Fruit fly (Drosophila melanogaster) whole organism, embryonic: ENCODE measurements around the gene prtp.

Source experiments
- ATbp ChIP-seq: fragments of 200-800 bp; sonication (Bioruptor generic); optimal IDR thresholded peaks from 2 replicates; lab custom pipeline; 2017; ENCODE audit warnings: missing biosample characterization, mild to moderate bottlenecking, missing genetic modification characterization, missing genetic modification reagents
- Bdp1 ChIP-seq: fragments of 200-800 bp; sonication (Bioruptor generic); optimal IDR thresholded peaks from 3 replicates; lab custom pipeline; 2016; ENCODE audit warnings: missing biosample characterization, missing genetic modification characterization
- Bteb2 ChIP-seq: fragments of 200-800 bp; sonication (Bioruptor generic); optimal IDR thresholded peaks from 2 replicates; lab custom pipeline; 2016; ENCODE audit warnings: missing biosample characterization, missing genetic modification characterization
- CG10147 ChIP-seq: fragments of 200-800 bp; sonication (Bioruptor generic); optimal IDR thresholded peaks from 2 replicates; lab custom pipeline; 2019; ENCODE audit warnings: missing biosample characterization, mild to moderate bottlenecking, missing genetic modification characterization, moderate library complexity
- CG10274 ChIP-seq: fragments of 200-800 bp; sonication (Bioruptor generic); optimal IDR thresholded peaks from 3 replicates; lab custom pipeline; 2017; ENCODE audit warnings: missing biosample characterization, mild to moderate bottlenecking, missing genetic modification characterization
- CG12299 ChIP-seq: fragments of 200-800 bp; sonication (Bioruptor generic); optimal IDR thresholded peaks from 2 replicates; lab custom pipeline; 2018; ENCODE audit warnings: missing biosample characterization, mild to moderate bottlenecking, missing genetic modification characterization
- CG12744 ChIP-seq: fragments of 200-800 bp; sonication (Bioruptor generic); optimal IDR thresholded peaks from 2 replicates; lab custom pipeline; 2016; ENCODE audit warnings: missing biosample characterization, missing genetic modification characterization
- CG13123 ChIP-seq: fragments of 200-800 bp; sonication (Bioruptor generic); optimal IDR thresholded peaks from 2 replicates; lab custom pipeline; 2016; ENCODE audit warnings: missing biosample characterization, missing genetic modification characterization
- CG13894 ChIP-seq: fragments of 200-800 bp; sonication (Bioruptor generic); optimal IDR thresholded peaks from 3 replicates; lab custom pipeline; 2018; ENCODE audit warnings: missing biosample characterization, mild to moderate bottlenecking, missing genetic modification characterization, moderate library complexity
- CG1832 ChIP-seq: fragments of 200-800 bp; sonication (Bioruptor generic); optimal IDR thresholded peaks from 2 replicates; lab custom pipeline; 2017; ENCODE audit warnings: missing biosample characterization, mild to moderate bottlenecking, missing genetic modification characterization, inconsistent platforms
- CG2678 ChIP-seq: fragments of 200-800 bp; sonication (Bioruptor generic); optimal IDR thresholded peaks from 3 replicates; lab custom pipeline; 2019; ENCODE audit warnings: missing biosample characterization, mild to moderate bottlenecking, missing genetic modification characterization, moderate library complexity
- CG31224 ChIP-seq: fragments of 200-800 bp; sonication (Bioruptor generic); IDR thresholded peaks from 2 replicates; pipeline ENCODE4 v1.3.6; 2022; ENCODE audit warnings: missing biosample characterization, missing genetic modification characterization
- CG3838 ChIP-seq: fragments of 200-800 bp; sonication (Bioruptor generic); optimal IDR thresholded peaks from 3 replicates; lab custom pipeline; 2016; ENCODE audit warnings: missing biosample characterization, missing genetic modification characterization
- CG42726 ChIP-seq: fragments of 200-800 bp; sonication (Bioruptor generic); IDR thresholded peaks from 2 replicates; pipeline ENCODE4 v1.3.6; 2022; ENCODE audit warnings: missing biosample characterization, missing genetic modification characterization; ENCODE audit not compliant: partially characterized antibody
- CG6272 ChIP-seq: fragments of 200-800 bp; sonication (Bioruptor generic); IDR thresholded peaks from 2 replicates; pipeline ENCODE4 v1.3.6; 2022; ENCODE audit warnings: missing biosample characterization, missing genetic modification characterization
- CG6813 ChIP-seq: fragments of 200-800 bp; sonication (Bioruptor generic); optimal IDR thresholded peaks from 2 replicates; lab custom pipeline; 2017; ENCODE audit warnings: missing biosample characterization, missing genetic modification characterization, mild to moderate bottlenecking, moderate library complexity, missing genetic modification reagents
- CG7357 ChIP-seq: fragments of 200-800 bp; sonication (Bioruptor generic); IDR thresholded peaks from 3 replicates; pipeline ENCODE4 v1.3.6; 2022; ENCODE audit warnings: missing biosample characterization, missing genetic modification characterization
- CG7963 ChIP-seq: fragments of 200-800 bp; sonication (Bioruptor generic); IDR thresholded peaks from 3 replicates; pipeline ENCODE4 v1.3.6; 2022; ENCODE audit warnings: missing biosample characterization, missing genetic modification characterization; ENCODE audit not compliant: partially characterized antibody
- CHES-1-like ChIP-seq: fragments of 200-800 bp; sonication (Bioruptor generic); optimal IDR thresholded peaks from 2 replicates; lab custom pipeline; 2016; ENCODE audit warnings: missing biosample characterization, missing genetic modification characterization
- Doc3 ChIP-seq: fragments of 200-800 bp; sonication (Bioruptor generic); IDR thresholded peaks from 3 replicates; pipeline ENCODE4 v1.3.6; 2022; ENCODE audit warnings: missing biosample characterization, missing genetic modification characterization; ENCODE audit not compliant: partially characterized antibody
- E2f2 ChIP-seq: fragments of 200-800 bp; sonication (Bioruptor generic); IDR thresholded peaks from 2 replicates; pipeline ENCODE4 v1.3.6; 2022; ENCODE audit warnings: missing biosample characterization, missing genetic modification characterization
- H2.0 ChIP-seq: fragments of 200-800 bp; sonication (Bioruptor generic); IDR thresholded peaks from 2 replicates; pipeline ENCODE4 v1.3.6; 2022; ENCODE audit warnings: missing biosample characterization, missing genetic modification characterization
- Hmr ChIP-seq: fragments of 200-800 bp; sonication (Bioruptor generic); optimal IDR thresholded peaks from 3 replicates; lab custom pipeline; 2017; ENCODE audit warnings: mild to moderate bottlenecking, missing biosample characterization, missing genetic modification reagents, missing genetic modification characterization
- Max ChIP-seq: fragments of 200-800 bp; sonication (Bioruptor generic); optimal IDR thresholded peaks from 2 replicates; lab custom pipeline; 2016; ENCODE audit warnings: missing biosample characterization, mild to moderate bottlenecking, missing genetic modification characterization
- Myb ChIP-seq: fragments of 200-800 bp; sonication (Bioruptor generic); optimal IDR thresholded peaks from 2 replicates; lab custom pipeline; 2016; ENCODE audit warnings: missing biosample characterization, missing genetic modification characterization
- Oaz ChIP-seq: fragments of 200-800 bp; sonication (Bioruptor generic); IDR thresholded peaks from 2 replicates; pipeline ENCODE4 v1.3.6; 2022; ENCODE audit warnings: missing biosample characterization, missing genetic modification characterization
- Sox100B ChIP-seq: fragments of 200-800 bp; sonication (Bioruptor generic); optimal IDR thresholded peaks from 3 replicates; lab custom pipeline; 2018; ENCODE audit warnings: missing biosample characterization, mild to moderate bottlenecking, missing genetic modification characterization
- Sox102F ChIP-seq: fragments of 200-800 bp; sonication (Bioruptor generic); optimal IDR thresholded peaks from 2 replicates; lab custom pipeline; 2018; ENCODE audit warnings: missing biosample characterization, mild to moderate bottlenecking, missing genetic modification characterization, moderate library complexity
- Sry-β ChIP-seq: fragments of 200-800 bp; sonication (Bioruptor generic); optimal IDR thresholded peaks from 2 replicates; lab custom pipeline; 2018; ENCODE audit warnings: missing biosample characterization, mild to moderate bottlenecking, missing genetic modification characterization, moderate library complexity
- Usf ChIP-seq: fragments of 200-800 bp; sonication (Bioruptor generic); optimal IDR thresholded peaks from 2 replicates; lab custom pipeline; 2017; ENCODE audit warnings: missing genotype, missing biosample characterization, missing genetic modification characterization
- YL-1 ChIP-seq: fragments of 200-800 bp; sonication (Bioruptor generic); optimal IDR thresholded peaks from 3 replicates; lab custom pipeline; 2017; ENCODE audit warnings: missing biosample characterization, mild to moderate bottlenecking, missing genetic modification characterization
- bab2 ChIP-seq: fragments of 200-800 bp; sonication (Bioruptor generic); optimal IDR thresholded peaks from 2 replicates; lab custom pipeline; 2016; ENCODE audit warnings: missing biosample characterization, missing genetic modification characterization
- chinmo ChIP-seq: fragments of 200-800 bp; sonication (Bioruptor generic); IDR thresholded peaks from 4 replicates; pipeline ENCODE4 v1.3.6; 2022; ENCODE audit warnings: missing biosample characterization, missing genetic modification characterization; ENCODE audit not compliant: partially characterized antibody
- chn ChIP-seq: fragments of 200-800 bp; sonication (Bioruptor generic); optimal IDR thresholded peaks from 2 replicates; lab custom pipeline; 2016; ENCODE audit warnings: missing biosample characterization, missing genetic modification characterization
- crol ChIP-seq: fragments of 200-800 bp; sonication (Bioruptor generic); IDR thresholded peaks from 2 replicates; pipeline ENCODE4 v1.3.6; 2022; ENCODE audit warnings: missing biosample characterization, missing genetic modification characterization
- dm ChIP-seq: fragments of 200-800 bp; sonication (Bioruptor generic); optimal IDR thresholded peaks from 3 replicates; lab custom pipeline; 2016; ENCODE audit warnings: missing biosample characterization, missing genetic modification characterization
- fd3F ChIP-seq: fragments of 200-800 bp; sonication (Bioruptor generic); optimal IDR thresholded peaks from 2 replicates; lab custom pipeline; 2018; ENCODE audit warnings: missing biosample characterization, mild to moderate bottlenecking, missing genetic modification characterization, moderate library complexity
- fd64A ChIP-seq: fragments of 200-800 bp; sonication (Bioruptor generic); optimal IDR thresholded peaks from 3 replicates; lab custom pipeline; 2018; ENCODE audit warnings: missing biosample characterization, mild to moderate bottlenecking, missing genetic modification characterization
- gce ChIP-seq: fragments of 200-800 bp; sonication (Bioruptor generic); IDR thresholded peaks from 3 replicates; pipeline ENCODE4 v1.3.6; 2022; ENCODE audit warnings: missing biosample characterization, missing genetic modification characterization
- gcm ChIP-seq: fragments of 200-800 bp; sonication (Bioruptor generic); optimal IDR thresholded peaks from 2 replicates; lab custom pipeline; 2019; ENCODE audit warnings: missing biosample characterization, mild to moderate bottlenecking, missing genetic modification characterization, moderate library complexity
- gfzf ChIP-seq: fragments of 200-800 bp; sonication (Bioruptor generic); optimal IDR thresholded peaks from 2 replicates; lab custom pipeline; 2016; ENCODE audit warnings: missing biosample characterization, mild to moderate bottlenecking, missing genetic modification characterization, moderate library complexity
- gsb-n ChIP-seq: fragments of 200-800 bp; sonication (Bioruptor generic); optimal IDR thresholded peaks from 3 replicates; lab custom pipeline; 2018; ENCODE audit warnings: missing biosample characterization, mild to moderate bottlenecking, missing genetic modification characterization
- jing ChIP-seq: fragments of 200-800 bp; sonication (Bioruptor generic); optimal IDR thresholded peaks from 2 replicates; lab custom pipeline; 2018; ENCODE audit warnings: missing biosample characterization, mild to moderate bottlenecking, missing genetic modification characterization
- klu ChIP-seq: fragments of 200-800 bp; sonication (Bioruptor generic); IDR thresholded peaks from 2 replicates; pipeline ENCODE4 v1.3.6; 2022; ENCODE audit warnings: missing biosample characterization, missing genetic modification characterization
- otp ChIP-seq: fragments of 200-800 bp; sonication (Bioruptor generic); IDR thresholded peaks from 3 replicates; pipeline ENCODE4, ENCODE4 v1.3.6; 2022; ENCODE audit warnings: missing biosample characterization, missing genetic modification characterization
- ssp ChIP-seq: fragments of 200-800 bp; sonication (Bioruptor generic); IDR thresholded peaks from 2 replicates; pipeline ENCODE4 v1.3.6; 2022; ENCODE audit warnings: missing biosample characterization, missing genetic modification characterization
- stwl ChIP-seq: fragments of 200-800 bp; sonication (Bioruptor generic); optimal IDR thresholded peaks from 3 replicates; lab custom pipeline; 2018; ENCODE audit warnings: missing biosample characterization, mild to moderate bottlenecking, missing genetic modification characterization, moderate library complexity
- unc-4 ChIP-seq: fragments of 200-800 bp; sonication (Bioruptor generic); IDR thresholded peaks from 2 replicates; pipeline ENCODE4 v1.3.6; 2022; ENCODE audit warnings: missing biosample characterization, missing genetic modification characterization; ENCODE audit not compliant: partially characterized antibody
- yki ChIP-seq: fragments of >200 bp; optimal IDR thresholded peaks from 3 replicates; lab custom pipeline; 2018

The prtp gene

DNA sequence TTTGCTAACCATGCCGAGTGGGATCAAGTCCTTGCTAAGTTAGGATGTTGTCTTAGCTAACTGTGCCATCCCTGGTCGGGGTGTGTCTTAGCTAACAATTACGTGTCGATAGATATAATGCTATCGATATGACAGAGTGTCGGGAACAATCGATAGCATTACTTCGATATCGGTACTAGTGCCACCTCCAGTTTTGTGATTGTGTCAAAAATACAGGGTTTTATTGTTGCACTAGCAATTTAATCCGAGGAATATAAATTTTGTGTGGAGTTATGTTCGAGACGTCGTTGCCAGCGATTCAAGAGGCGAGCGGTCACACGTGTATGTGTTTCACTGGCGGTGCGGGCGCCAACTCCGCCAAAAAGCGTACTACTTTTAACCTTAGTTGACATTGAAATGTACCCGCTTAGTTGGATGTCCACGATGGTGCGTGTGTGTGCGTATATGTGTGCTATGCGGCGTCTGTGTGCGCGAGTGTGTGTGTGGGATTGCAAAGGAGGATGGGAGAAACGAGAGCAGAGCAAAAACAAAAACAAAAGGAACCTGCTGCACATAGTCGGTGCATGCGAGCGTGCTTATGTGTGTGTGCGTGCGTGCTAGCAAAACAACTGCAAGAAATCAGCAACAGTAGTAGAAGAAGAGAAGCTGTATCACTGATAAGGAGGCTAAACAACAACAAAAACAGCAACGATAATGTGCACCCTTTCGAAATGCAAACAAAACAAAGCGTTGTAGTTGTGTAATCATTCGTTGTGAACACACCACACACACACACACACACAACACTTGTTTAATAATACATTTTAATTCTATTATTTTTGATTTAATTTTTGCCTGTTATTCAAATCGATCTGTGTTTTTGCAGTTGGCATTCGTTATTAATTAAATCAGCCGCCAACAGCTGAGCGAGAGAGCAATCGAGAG lies 21.3 kb upstream of the prtp start, which contains the start of gene PhKgamma (continued):
- TF ChIP-seq stwl (tag; lab: Kevin White, UChicago) (peak; percentile 70), Sox100B (no peak), CG13894 (tag; lab: Kevin White, UChicago) (peak; percentile 81), ATbp (GFP tag; lab: Kevin White, UChicago) (no peak), yki (peak; percentile 30), CG12744 (no peak), ssp (GFP tag; lab: Robert Waterston, UW) (no peak), gcm (GFP tag; lab: Kevin White, UChicago) (peak; percentile 55), CG3838 (GFP tag; lab: Kevin White, UChicago) (no peak), Sox102F (no peak), YL-1 (peak; percentile 62), CG31224 (GFP tag; lab: Robert Waterston, UW) (no peak), CG42726 (GFP tag; lab: Robert Waterston, UW) (peak; percentile 87), gfzf (GFP tag; lab: Kevin White, UChicago) (peak; percentile 69), bab2 (GFP tag; lab: Kevin White, UChicago) (no peak), CG6272 (GFP tag; lab: Robert Waterston, UW) (0 out of 2 replicates have a peak, but pooled peaks have one; percentile 8), Bdp1 (GFP tag; lab: Kevin White, UChicago) (no peak), CG10147 (GFP tag; lab: Kevin White, UChicago) (peak; percentile 8), Sry-β (GFP tag; lab: Kevin White, UChicago) (no peak), chinmo (GFP tag; lab: Robert Waterston, UW) (peak; percentile 94), crol (GFP tag; lab: Robert Waterston, UW) (no peak), gsb-n (tag; lab: Kevin White, UChicago) (no peak), Max (GFP tag; lab: Kevin White, UChicago) (no peak), Doc3 (GFP tag; lab: Robert Waterston, UW) (peak; percentile 81), Oaz (GFP tag; lab: Robert Waterston, UW) (no peak), Hmr (GFP tag; lab: Kevin White, UChicago) (no peak), klu (GFP tag; lab: Robert Waterston, UW) (no peak), E2f2 (peak; percentile 59), CG13123 (GFP tag; lab: Kevin White, UChicago) (no peak), CG1832 (GFP tag; lab: Kevin White, UChicago) (no peak), fd64A (GFP tag; lab: Kevin White, UChicago) (peak; percentile 19), Bteb2 (GFP tag; lab: Kevin White, UChicago) (no peak), CG7963 (peak; percentile 92), CG2678 (tag; lab: Kevin White, UChicago) (no peak), chn (GFP tag; lab: Kevin White, UChicago) (no peak), CG7357 (no peak), CG12299 (tag; lab: Kevin White, UChicago) (peak; percentile 43), H2.0 (GFP tag; lab: Robert Waterston, UW) (no peak), gce (GFP tag; lab: Robert Waterston, UW) (no peak), Usf (no peak), jing (GFP tag; lab: Kevin White, UChicago) (no peak), CG10274 (GFP tag; lab: Kevin White, UChicago) (no peak), CHES-1-like (GFP tag; lab: Kevin White, UChicago) (peak; percentile 56), dm (GFP tag; lab: Kevin White, UChicago) (peak; percentile 54), otp (GFP tag; lab: Robert Waterston, UW) (no peak), fd3F (GFP tag; lab: Kevin White, UChicago) (no peak), Myb (GFP tag; lab: Kevin White, UChicago) (peak; percentile 91), CG6813 (GFP tag; lab: Kevin White, UChicago) (no peak), unc-4 (GFP tag; lab: Robert Waterston, UW) (peak; percentile 92)
